Fruit fly (Drosophila melanogaster): Measurements from ENCODE around the gene CG14535.

- no peak for TF ChIP-seq Myc (optimal IDR thresholded peaks at IDR 0.05)
- no peak for TF ChIP-seq ttk (optimal IDR thresholded peaks at IDR 0.05)
- no peak for TF ChIP-seq h (optimal IDR thresholded peaks at IDR 0.05)
- no peak for TF ChIP-seq insv (optimal IDR thresholded peaks at IDR 0.05)
- TF ChIP-seq psq (optimal IDR thresholded peaks at IDR 0.05), result no peak
- no peak for TF ChIP-seq Sin3A (optimal IDR thresholded peaks at IDR 0.05)
Observed at dm6 chr2L:7828901-7829300, 26.4 kb downstream of the CG14535 start.

Data from Kc167 (cell line).